Worm (Caenorhabditis elegans): Measurements from ENCODE around the gene C06A1.3.

ce11 chrII:10523583-10523982 lies 48.5 kb upstream of the C06A1.3 start, which contains the start of gene F59B10.5:
- no peak for TF ChIP-seq Y105C5A.15 (GFP tag; IDR thresholded peaks at IDR 0.05)
- no peak for TF ChIP-seq mdt-29 (GFP tag; IDR thresholded peaks at IDR 0.05)
- no peak for TF ChIP-seq dmd-9 (GFP tag; IDR thresholded peaks at IDR 0.05)
- TF ChIP-seq egl-27 (tag; optimal IDR thresholded peaks at IDR 0.05): no peak
- TF ChIP-seq pha-4 (GFP tag; IDR thresholded peaks at IDR 0.05): no peak
- no peak for TF ChIP-seq pha-4 (tag; optimal IDR thresholded peaks at IDR 0.05)
- no peak for TF ChIP-seq unc-62 (GFP tag; optimal IDR thresholded peaks at IDR 0.05 in 1 of 2)
- no peak for TF ChIP-seq unc-62 (tag; optimal IDR thresholded peaks at IDR 0.05)
- no peak for TF ChIP-seq pqm-1 (tag; optimal IDR thresholded peaks at IDR 0.05)

Measured in whole organism, L4 larva.